Worm (Caenorhabditis elegans) whole organism, L1 larva: Measurements from ENCODE around the gene Y58A7A.4.

Source experiments
- C16A3.4 ChIP-seq: fragments of 150-350 bp; optimal IDR thresholded peaks from 2 replicates; lab custom pipeline; 2014; ENCODE audit warnings: missing biosample characterization, missing genetic modification characterization
- F16B12.6 ChIP-seq: fragments of 150-350 bp; optimal IDR thresholded peaks from 2 replicates; lab custom pipeline; 2014; ENCODE audit warnings: missing biosample characterization, missing genetic modification characterization
- aha-1 ChIP-seq: fragments of 150-350 bp; optimal IDR thresholded peaks from 2 replicates; lab custom pipeline; 2014; ENCODE audit warnings: missing biosample characterization, missing genetic modification characterization
- alr-1 ChIP-seq: fragments of 200-800 bp; sonication (Bioruptor generic); optimal IDR thresholded peaks from 2 replicates; lab custom pipeline; 2018; ENCODE audit warnings: borderline replicate concordance, mild to moderate bottlenecking, missing genetic modification characterization, missing compliant biosample characterization
- ama-1 ChIP-seq: fragments of 150-350 bp; optimal IDR thresholded peaks from 2 replicates; lab custom pipeline; 2014
- ceh-63 ChIP-seq: fragments of 200-800 bp; sonication (Bioruptor generic); optimal IDR thresholded peaks from 2 replicates; lab custom pipeline; 2018; ENCODE audit warnings: mild to moderate bottlenecking, missing genetic modification characterization, missing compliant biosample characterization
- ceh-82 ChIP-seq, 3 experiments: fragments of 150-350 bp in 1 of 3; sonication (generic microtip) in 2 of 3; optimal IDR thresholded peaks; 2 replicates each; lab custom pipeline; 2014 to 2017; ENCODE audit warnings: missing biosample characterization in 3 of 3, missing genetic modification characterization in 3 of 3
- ceh-90 ChIP-seq: sonication (generic microtip); optimal IDR thresholded peaks from 2 replicates; lab custom pipeline; 2016; ENCODE audit warnings: missing genetic modification characterization, missing compliant biosample characterization
- ces-1 ChIP-seq: fragments of 150-350 bp; optimal IDR thresholded peaks from 2 replicates; lab custom pipeline; 2014; ENCODE audit warnings: missing biosample characterization, missing genetic modification reagents, missing genetic modification characterization
- dpl-1 ChIP-seq, 3 experiments: fragments of 150-350 bp in 2 of 3; sonication (generic microtip) in 1 of 3; optimal IDR thresholded peaks; 2 replicates each; lab custom pipeline; 2014 to 2017; ENCODE audit warnings: missing biosample characterization in 3 of 3, missing genetic modification characterization in 3 of 3, missing genetic modification reagents in 3 of 3
- dsc-1 ChIP-seq: sonication (generic microtip); optimal IDR thresholded peaks from 2 replicates; lab custom pipeline; 2016; ENCODE audit warnings: mild to moderate bottlenecking, missing genetic modification characterization, missing compliant biosample characterization
- efl-1 ChIP-seq, 4 experiments: fragments of 150-350 bp; optimal IDR thresholded peaks in 3 of 4; peaks in 1 of 4; 1 replicate in 1 of 4; 2 replicates in 3 of 4; lab custom pipeline; 2014; ENCODE audit warnings: missing biosample characterization in 2 of 4, missing genetic modification characterization in 2 of 4, missing genetic modification reagents in 2 of 4
- efl-3 ChIP-seq: fragments of 200-800 bp; sonication (Bioruptor generic); optimal IDR thresholded peaks from 2 replicates; lab custom pipeline; 2018; ENCODE audit warnings: mild to moderate bottlenecking, missing genetic modification characterization, missing compliant biosample characterization
- fkh-10 ChIP-seq: sonication (generic microtip); optimal IDR thresholded peaks from 2 replicates; lab custom pipeline; 2017; ENCODE audit warnings: missing biosample characterization, missing genetic modification reagents, missing genetic modification characterization
- fkh-4 ChIP-seq: sonication (generic microtip); optimal IDR thresholded peaks from 2 replicates; lab custom pipeline; 2016; ENCODE audit warnings: missing compliant biosample characterization, missing genetic modification characterization, borderline replicate concordance
- hlh-17 ChIP-seq: fragments of 200-800 bp; sonication (Bioruptor generic); optimal IDR thresholded peaks from 2 replicates; lab custom pipeline; 2018; ENCODE audit warnings: missing genetic modification characterization, mild to moderate bottlenecking, missing compliant biosample characterization, moderate library complexity, borderline replicate concordance
- hpl-2 ChIP-seq: fragments of 150-350 bp; optimal IDR thresholded peaks from 2 replicates; lab custom pipeline; 2014; ENCODE audit warnings: missing biosample characterization, missing genetic modification reagents, missing genetic modification characterization
- irx-1 ChIP-seq: sonication (generic microtip); optimal IDR thresholded peaks from 2 replicates; lab custom pipeline; 2016; ENCODE audit warnings: missing genetic modification characterization, missing compliant biosample characterization
- isw-1 ChIP-seq: fragments of 200-800 bp; sonication (Bioruptor generic); IDR thresholded peaks from 2 replicates; pipeline ENCODE4 v1.3.6; 2022; ENCODE audit warnings: missing genetic modification characterization, missing compliant biosample characterization
- jun-1 ChIP-seq: fragments of 150-350 bp; optimal IDR thresholded peaks from 2 replicates; lab custom pipeline; 2014; ENCODE audit warnings: missing biosample characterization, missing genetic modification reagents, missing genetic modification characterization
- lin-14 ChIP-seq: fragments of 200-800 bp; sonication (Bioruptor generic); optimal IDR thresholded peaks from 2 replicates; lab custom pipeline; 2018; ENCODE audit warnings: mild to moderate bottlenecking, missing genetic modification characterization, moderate library complexity, missing compliant biosample characterization
- lin-35 ChIP-seq, 2 experiments: fragments of 150-350 bp; optimal IDR thresholded peaks; 2 replicates each; lab custom pipeline; 2014; ENCODE audit warnings: missing biosample characterization in 2 of 2, missing genetic modification characterization in 2 of 2, missing genetic modification reagents in 2 of 2
- lin-39 ChIP-seq: fragments of 150-350 bp; optimal IDR thresholded peaks from 2 replicates; lab custom pipeline; 2014; ENCODE audit warnings: missing biosample characterization, missing genetic modification reagents, missing genetic modification characterization
- lir-3 ChIP-seq: sonication (generic microtip); optimal IDR thresholded peaks from 2 replicates; lab custom pipeline; 2016; ENCODE audit warnings: mild to moderate bottlenecking, missing genetic modification characterization, moderate library complexity, missing compliant biosample characterization; ENCODE audit not compliant: poor library complexity
- mab-9 ChIP-seq: fragments of 200-800 bp; sonication (Bioruptor generic); IDR thresholded peaks from 2 replicates; pipeline ENCODE4 v1.3.6; 2022; ENCODE audit warnings: missing genetic modification reagents, missing genetic modification characterization, missing compliant biosample characterization
- mdl-1 ChIP-seq, 2 experiments: fragments of 150-350 bp; optimal IDR thresholded peaks; 2 replicates each; lab custom pipeline; 2014 to 2017; ENCODE audit warnings: missing biosample characterization in 2 of 2, missing genetic modification characterization in 2 of 2, inconsistent platforms in 1 of 2
- mep-1 ChIP-seq: fragments of 150-350 bp; optimal IDR thresholded peaks from 2 replicates; lab custom pipeline; 2014; ENCODE audit warnings: missing biosample characterization, missing genetic modification characterization
- nhr-11 ChIP-seq: fragments of 150-350 bp; optimal IDR thresholded peaks from 2 replicates; lab custom pipeline; 2014; ENCODE audit warnings: missing biosample characterization, missing genetic modification characterization
- nhr-20 ChIP-seq: sonication (generic microtip); optimal IDR thresholded peaks from 2 replicates; lab custom pipeline; 2016; ENCODE audit warnings: mild to moderate bottlenecking, missing genetic modification characterization, missing compliant biosample characterization
- nhr-237 ChIP-seq: fragments of 150-350 bp; optimal IDR thresholded peaks from 2 replicates; lab custom pipeline; 2014; ENCODE audit warnings: missing biosample characterization, missing genetic modification characterization
- nhr-28 ChIP-seq: fragments of 150-350 bp; optimal IDR thresholded peaks from 2 replicates; lab custom pipeline; 2014; ENCODE audit warnings: missing biosample characterization, missing genetic modification characterization
- nhr-47 ChIP-seq: sonication (generic microtip); optimal IDR thresholded peaks from 2 replicates; lab custom pipeline; 2016; ENCODE audit warnings: mild to moderate bottlenecking, missing genetic modification characterization, moderate library complexity, missing compliant biosample characterization
- nhr-84 ChIP-seq: sonication (generic microtip); optimal IDR thresholded peaks from 2 replicates; lab custom pipeline; 2017; ENCODE audit warnings: missing biosample characterization, missing genetic modification characterization
- nhr-85 ChIP-seq: sonication (generic microtip); peaks from one replicate; lab custom pipeline; 2016; ENCODE audit warnings: missing genetic modification characterization, inconsistent platforms, missing compliant biosample characterization
- nhr-90 ChIP-seq: sonication (generic microtip); optimal IDR thresholded peaks from 2 replicates; lab custom pipeline; 2016; ENCODE audit warnings: mild to moderate bottlenecking, missing genetic modification characterization, missing compliant biosample characterization; ENCODE audit not compliant: poor library complexity
- pqm-1 ChIP-seq: sonication (generic microtip); optimal IDR thresholded peaks from 3 replicates; lab custom pipeline; 2017; ENCODE audit warnings: missing biosample characterization, missing genetic modification characterization
- rnt-1 ChIP-seq: sonication (generic microtip); optimal IDR thresholded peaks from 2 replicates; lab custom pipeline; 2016; ENCODE audit warnings: mild to moderate bottlenecking, missing genetic modification characterization, moderate library complexity, missing compliant biosample characterization
- snu-23 ChIP-seq: sonication (generic microtip); optimal IDR thresholded peaks from 2 replicates; lab custom pipeline; 2016; ENCODE audit warnings: missing genetic modification characterization, missing compliant biosample characterization
- sox-4 ChIP-seq: sonication (generic microtip); optimal IDR thresholded peaks from 2 replicates; lab custom pipeline; 2016; ENCODE audit warnings: missing genetic modification characterization, missing compliant biosample characterization
- swsn-7 ChIP-seq: sonication (generic microtip); optimal IDR thresholded peaks from 2 replicates; lab custom pipeline; 2016; ENCODE audit warnings: missing genetic modification characterization, missing compliant biosample characterization
- tlp-1 ChIP-seq: fragments of 150-350 bp; optimal IDR thresholded peaks from 2 replicates; lab custom pipeline; 2014; ENCODE audit warnings: missing biosample characterization, missing genetic modification characterization
- unc-130 ChIP-seq: fragments of 150-350 bp; optimal IDR thresholded peaks from 2 replicates; lab custom pipeline; 2017; ENCODE audit warnings: missing biosample characterization, missing genetic modification characterization, inconsistent platforms
- unc-62 ChIP-seq: fragments of 150-350 bp; optimal IDR thresholded peaks from 2 replicates; lab custom pipeline; 2014; ENCODE audit warnings: missing biosample characterization, missing genetic modification reagents, missing genetic modification characterization
- unc-98 ChIP-seq: fragments of 200-800 bp; sonication (Bioruptor generic); IDR thresholded peaks from 2 replicates; pipeline ENCODE4 v1.3.6; 2022; ENCODE audit warnings: missing genetic modification characterization, missing compliant biosample characterization
- zag-1 ChIP-seq: fragments of 150-350 bp; optimal IDR thresholded peaks from 2 replicates; lab custom pipeline; 2014; ENCODE audit warnings: missing biosample characterization, missing genetic modification characterization
- zip-4 ChIP-seq: fragments of 200-800 bp; sonication (Bioruptor generic); optimal IDR thresholded peaks from 2 replicates; lab custom pipeline; 2018; ENCODE audit warnings: mild to moderate bottlenecking, missing genetic modification characterization, moderate library complexity, missing compliant biosample characterization
- ztf-11 ChIP-seq, 2 experiments: sonication (generic microtip); optimal IDR thresholded peaks; 2 replicates each; lab custom pipeline; 2016 to 2017; ENCODE audit warnings: missing genetic modification characterization in 2 of 2, missing biosample characterization in 1 of 2, missing compliant biosample characterization in 1 of 2
- ztf-4 ChIP-seq: fragments of 150-350 bp; optimal IDR thresholded peaks from 2 replicates; lab custom pipeline; 2014; ENCODE audit warnings: missing biosample characterization, missing genetic modification characterization

Y58A7A.4 gene

ce11 chrV:5086919-5087404, 2.2 kb upstream of the Y58A7A.4 start, which contains the start of gene Y58A7A.5 (continued):
- TF ChIP-seq rnt-1 (tag; lab: Kevin White, UChicago) = no peak
- TF ChIP-seq nhr-85 (tag; lab: Kevin White, UChicago) = no peak
- TF ChIP-seq C16A3.4 (tag; lab: Kevin White, UChicago) = no peak
- no peak for TF ChIP-seq fkh-10 (GFP tag; lab: Kevin White, UChicago)
- no peak for TF ChIP-seq unc-62 (GFP tag; lab: Kevin White, UChicago)
- TF ChIP-seq ceh-82 (tag; optimal IDR thresholded peaks at IDR 0.05; lab: Kevin White, UChicago) = peak in 2 of 3 experiments; percentile 25 to 33
- TF ChIP-seq unc-130 (tag; lab: Kevin White, UChicago) = no peak
- peak in 1 of 2 experiments; percentile 15 for TF ChIP-seq efl-1 (optimal IDR thresholded peaks at IDR 0.05; lab: Kevin White, UChicago)
- TF ChIP-seq efl-1 (GFP tag; optimal IDR thresholded peaks at IDR 0.05 in 1 of 2; lab: Kevin White, UChicago) = no peak
- TF ChIP-seq irx-1 = no peak
- peak; percentile 66 for TF ChIP-seq lin-14 (GFP tag; lab: Kevin White, UChicago)
- TF ChIP-seq alr-1 (tag; lab: Kevin White, UChicago) = no peak
- peak; percentile 66 for TF ChIP-seq zip-4 (GFP tag; lab: Kevin White, UChicago)
- no peak for TF ChIP-seq efl-3
- TF ChIP-seq mab-9 (GFP tag; lab: Robert Waterston, UW) = no peak
- no peak for TF ChIP-seq ztf-11 (tag; optimal IDR thresholded peaks at IDR 0.05; lab: Kevin White, UChicago)

DNA sequence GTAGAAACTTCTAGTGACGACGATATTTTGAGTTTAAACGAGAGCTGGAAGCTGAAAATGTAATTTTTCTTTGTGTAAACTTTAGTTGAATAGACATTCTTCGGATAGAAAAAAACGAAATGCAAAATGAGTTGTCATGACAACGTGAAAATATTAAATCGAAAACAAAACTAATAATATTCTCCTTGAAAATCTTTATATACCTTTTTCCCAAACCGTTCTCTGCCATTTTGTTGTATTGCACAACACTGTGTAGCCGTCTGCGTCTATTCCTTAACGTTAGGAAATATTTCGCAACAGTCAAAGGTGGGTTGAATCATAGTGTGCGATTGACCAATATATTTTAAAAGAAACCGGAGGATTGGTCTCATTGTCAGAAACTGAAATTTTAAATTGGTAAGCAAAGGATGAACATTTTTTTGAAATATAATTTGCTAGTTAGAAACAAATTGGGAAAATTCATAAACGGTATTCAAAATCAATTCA, 3.9 kb downstream of the Y58A7A.4 start, which contains the start of gene Y58A7A.3:
TSS of gene Y58A7A.3 (minus strand) at position 51 of the 486 bp plus-strand sequence.
- TF ChIP-seq zag-1 (tag; lab: Kevin White, UChicago) = no peak
- peak in 2 of 3 experiments; percentile 12 to 71 for TF ChIP-seq ceh-82 (tag; optimal IDR thresholded peaks at IDR 0.05; lab: Kevin White, UChicago)
- no peak for TF ChIP-seq ceh-90 (tag; lab: Kevin White, UChicago)
- no peak for TF ChIP-seq ztf-4 (tag; lab: Kevin White, UChicago)
- TF ChIP-seq lin-14 (GFP tag; lab: Kevin White, UChicago) = peak; percentile 77
- peak; percentile 20 for TF ChIP-seq mep-1 (tag; lab: Kevin White, UChicago)
- TF ChIP-seq nhr-20 (tag; lab: Kevin White, UChicago) = peak; percentile 11
- TF ChIP-seq nhr-47 (tag; lab: Kevin White, UChicago) = peak; percentile 31
- TF ChIP-seq nhr-85 (tag; lab: Kevin White, UChicago) = peak; percentile 52
- TF ChIP-seq nhr-84 (tag; lab: Kevin White, UChicago) = no peak
- no peak for TF ChIP-seq ces-1 (GFP tag; lab: Kevin White, UChicago)
- peak in 1 of 2 experiments; percentile 67 for TF ChIP-seq mdl-1 (tag; optimal IDR thresholded peaks at IDR 0.05; lab: Kevin White, UChicago)
- peak; percentile 35; the same call in 1 of the 2 replicates for TF ChIP-seq isw-1 (GFP tag; lab: Robert Waterston, UW)
- no peak for TF ChIP-seq fkh-10 (GFP tag; lab: Kevin White, UChicago)
- TF ChIP-seq zip-4 (GFP tag; lab: Kevin White, UChicago) = peak; percentile 96
- no peak for TF ChIP-seq aha-1 (tag; lab: Kevin White, UChicago)
- peak in 2 of 3 experiments; percentile 21 to 24 for TF ChIP-seq dpl-1 (GFP tag; optimal IDR thresholded peaks at IDR 0.05; lab: Kevin White, UChicago)
- TF ChIP-seq nhr-90 (tag; lab: Kevin White, UChicago) = peak; percentile 51
- no peak for TF ChIP-seq fkh-4 (tag; lab: Kevin White, UChicago)
- TF ChIP-seq sox-4 (tag; lab: Kevin White, UChicago) = no peak
- TF ChIP-seq nhr-237 = peak; percentile 61
- TF ChIP-seq jun-1 = peak; percentile 35
- peak in 1 of 2 experiments; percentile 71 for TF ChIP-seq lin-35 (GFP tag; optimal IDR thresholded peaks at IDR 0.05; lab: Kevin White, UChicago)
- no peak for TF ChIP-seq nhr-28 (tag; lab: Kevin White, UChicago)
- TF ChIP-seq mab-9 (GFP tag; lab: Robert Waterston, UW) = no peak
- peak; percentile 31 for TF ChIP-seq swsn-7 (tag; lab: Kevin White, UChicago)
- no peak for TF ChIP-seq tlp-1
- peak; percentile 20 for TF ChIP-seq F16B12.6
- TF ChIP-seq ceh-63 (GFP tag; lab: Kevin White, UChicago) = no peak
- TF ChIP-seq unc-98 (GFP tag; lab: Robert Waterston, UW) = no peak
- peak; percentile 36 to 60 for TF ChIP-seq efl-1 (optimal IDR thresholded peaks at IDR 0.05; lab: Kevin White, UChicago)
- peak in 1 of 2 experiments; percentile 39 for TF ChIP-seq efl-1 (GFP tag; optimal IDR thresholded peaks at IDR 0.05 in 1 of 2; lab: Kevin White, UChicago)
- TF ChIP-seq lin-39 (tag; lab: Kevin White, UChicago) = no peak
- peak; percentile 49 for TF ChIP-seq snu-23 (GFP tag; lab: Kevin White, UChicago)
- TF ChIP-seq unc-130 (tag; lab: Kevin White, UChicago) = no peak
- no peak for TF ChIP-seq ama-1 (lab: Kevin White, UChicago)
- TF ChIP-seq hpl-2 (GFP tag; lab: Kevin White, UChicago) = peak; percentile 64
- TF ChIP-seq dsc-1 (tag; lab: Kevin White, UChicago) = no peak
- TF ChIP-seq lir-3 = no peak
- TF ChIP-seq nhr-11 (tag; lab: Kevin White, UChicago) = peak; percentile 22
- no peak for TF ChIP-seq hlh-17 (GFP tag; lab: Kevin White, UChicago)
- no peak for TF ChIP-seq pqm-1 (tag; lab: Kevin White, UChicago)
